Worm (Caenorhabditis elegans) whole organism, midembryonic: Measurements from ENCODE around the gene T10D4.14.

ENCODE experiments used
- cog-1 ChIP-seq: sonication (generic microtip); optimal IDR thresholded peaks from 2 replicates; lab custom pipeline; 2016; ENCODE audit warnings: missing genetic modification characterization, missing compliant biosample characterization
- flt-1 ChIP-seq: fragments of 200-800 bp; sonication (Bioruptor generic); IDR thresholded peaks from 2 replicates; pipeline ENCODE4 v1.3.6; 2022; ENCODE audit warnings: missing genetic modification characterization, missing compliant biosample characterization
- tab-1 ChIP-seq: fragments of 200-800 bp; sonication (Bioruptor generic); IDR thresholded peaks from 2 replicates; pipeline ENCODE4 v1.3.6; 2022; ENCODE audit warnings: missing genetic modification characterization, missing compliant biosample characterization

DNA sequence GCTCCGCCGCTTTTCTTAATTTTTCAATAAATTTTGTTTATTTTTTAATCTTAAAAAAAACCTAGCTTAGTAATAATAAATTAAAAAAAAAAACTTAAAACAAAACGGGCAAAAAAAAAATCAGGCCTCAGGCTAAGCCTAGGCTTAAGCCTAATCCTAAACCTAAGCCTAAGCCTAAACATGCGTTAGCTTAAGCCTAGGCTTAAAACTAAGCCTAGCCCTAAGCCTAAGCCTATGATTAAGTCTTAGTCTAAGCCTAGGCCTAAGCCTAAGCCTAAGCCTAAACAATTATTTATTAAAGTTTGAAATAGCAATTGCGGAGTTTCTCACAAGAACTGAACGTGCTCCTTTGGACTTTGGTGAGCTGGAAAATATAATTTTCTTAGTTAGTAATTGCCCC lies 16.2 kb downstream of the T10D4.14 start:
- no peak for TF ChIP-seq tab-1 (GFP tag; lab: Robert Waterston, UW)
- TF ChIP-seq flt-1 (GFP tag; lab: Robert Waterston, UW): no peak
- TF ChIP-seq cog-1: no peak
